Fruit fly (Drosophila melanogaster): ENCODE measurements around the gene CG14106.

- TF ChIP-seq pan (optimal IDR thresholded peaks at IDR 0.05): no peak
- no peak for TF ChIP-seq usp (GFP tag; optimal IDR thresholded peaks at IDR 0.05)
Observed at dm6 chr3L:13377657-13378056, 47.8 kb downstream of the CG14106 start, which contains the start of gene CG14111.
